Fruit fly (Drosophila melanogaster): Measurements from ENCODE around the gene CG6938.

DNA sequence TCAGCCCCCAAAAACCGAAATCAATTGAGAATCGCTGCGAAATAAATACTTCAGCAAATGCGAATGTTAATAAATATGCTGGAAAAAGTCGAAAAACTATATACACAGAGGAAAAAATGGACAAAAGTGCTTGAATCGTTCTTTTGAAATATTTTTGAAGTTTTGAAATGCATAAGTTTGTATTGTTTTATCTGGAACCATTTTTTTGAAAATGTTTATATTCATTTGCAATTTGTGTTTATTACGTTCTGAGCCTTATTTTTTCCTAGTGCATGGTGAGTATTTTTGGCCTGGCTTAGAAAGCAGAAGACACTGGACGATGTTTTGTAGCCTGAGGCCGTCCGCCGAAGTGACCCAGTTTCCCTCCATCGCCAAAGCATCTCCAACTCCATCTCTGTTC, 40.2 kb downstream of the CG6938 start:
- TF ChIP-seq OdsH (GFP tag; optimal IDR thresholded peaks at IDR 0.05) (peak; percentile 11), CrebA (GFP tag; optimal IDR thresholded peaks at IDR 0.05; ENCODE audit: borderline replicate concordance) (no peak), dl (GFP tag; optimal IDR thresholded peaks at IDR 0.05; ENCODE audit: insufficient read depth in 1 of 2, partially characterized antibody in 2 of 2) (no peak)
